Worm (Caenorhabditis elegans) whole organism, L1 larva: ENCODE data around the gene R09E10.1.

Source experiments
- alr-1 ChIP-seq: fragments of 200-800 bp; sonication (Bioruptor generic); optimal IDR thresholded peaks from 2 replicates; lab custom pipeline; 2018; ENCODE audit warnings: borderline replicate concordance, mild to moderate bottlenecking, missing genetic modification characterization, missing compliant biosample characterization
- aly-2 ChIP-seq: fragments of 150-350 bp; optimal IDR thresholded peaks from 2 replicates; lab custom pipeline; 2014; ENCODE audit warnings: missing biosample characterization, missing genetic modification characterization
- fos-1 ChIP-seq: fragments of 150-350 bp; optimal IDR thresholded peaks from 2 replicates; lab custom pipeline; 2014; ENCODE audit warnings: missing biosample characterization, missing genetic modification characterization
- hlh-4 ChIP-seq: sonication (generic microtip); optimal IDR thresholded peaks from 2 replicates; lab custom pipeline; 2016; ENCODE audit warnings: mild to moderate bottlenecking, missing genetic modification characterization, missing compliant biosample characterization
- nhr-11 ChIP-seq: fragments of 150-350 bp; optimal IDR thresholded peaks from 2 replicates; lab custom pipeline; 2014; ENCODE audit warnings: missing biosample characterization, missing genetic modification characterization
- unc-130 ChIP-seq: fragments of 150-350 bp; optimal IDR thresholded peaks from 2 replicates; lab custom pipeline; 2017; ENCODE audit warnings: missing biosample characterization, missing genetic modification characterization, inconsistent platforms
- unc-62 ChIP-seq: fragments of 150-350 bp; optimal IDR thresholded peaks from 2 replicates; lab custom pipeline; 2014; ENCODE audit warnings: missing biosample characterization, missing genetic modification reagents, missing genetic modification characterization
- ztf-11 ChIP-seq, 2 experiments: sonication (generic microtip); optimal IDR thresholded peaks; 2 replicates each; lab custom pipeline; 2016 to 2017; ENCODE audit warnings: missing genetic modification characterization in 2 of 2, missing biosample characterization in 1 of 2, missing compliant biosample characterization in 1 of 2
- ztf-4 ChIP-seq: fragments of 150-350 bp; optimal IDR thresholded peaks from 2 replicates; lab custom pipeline; 2014; ENCODE audit warnings: missing biosample characterization, missing genetic modification characterization

DNA sequence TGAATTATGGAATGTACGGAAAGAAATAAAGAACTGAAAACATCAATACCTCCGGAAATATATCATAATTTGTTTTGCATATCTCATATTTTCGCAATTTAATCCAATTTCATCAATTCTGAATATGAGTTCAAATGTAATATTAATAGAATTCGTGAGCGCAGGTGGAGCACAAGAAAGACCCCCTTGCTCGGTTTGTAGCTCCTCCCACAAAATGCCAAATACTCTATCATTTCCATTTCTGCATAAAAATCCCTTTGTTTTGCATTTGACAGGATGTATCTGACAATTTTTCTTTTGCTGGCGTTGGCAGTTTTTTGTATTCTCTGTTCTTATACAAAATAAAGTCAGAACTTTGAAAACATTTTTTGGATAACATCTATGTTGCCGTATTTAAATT lies 47.5 kb downstream of the R09E10.1 start:
- TF ChIP-seq unc-62 (GFP tag; lab: Kevin White, UChicago) (no peak), hlh-4 (tag; lab: Kevin White, UChicago) (no peak), nhr-11 (tag; lab: Kevin White, UChicago) (no peak), fos-1 (tag; lab: Kevin White, UChicago) (no peak), aly-2 (tag; lab: Kevin White, UChicago) (no peak), unc-130 (tag; lab: Kevin White, UChicago) (no peak), ztf-4 (no peak), ztf-11 (tag; optimal IDR thresholded peaks at IDR 0.05; lab: Kevin White, UChicago) (no peak), alr-1 (tag; lab: Kevin White, UChicago) (no peak)
